Worm (Caenorhabditis elegans) whole organism, mixed stage, embryonic: ENCODE data around the gene tag-275.

Experiments
- ces-1 ChIP-seq: fragments of 150-350 bp; optimal IDR thresholded peaks from 2 replicates; lab custom pipeline; 2014; ENCODE audit warnings: missing biosample characterization, missing genetic modification reagents, missing genetic modification characterization
- elt-3 ChIP-seq: fragments of 150-350 bp; optimal IDR thresholded peaks from 2 replicates; lab custom pipeline; 2014; ENCODE audit warnings: missing biosample characterization, missing genetic modification characterization
- lin-13 ChIP-seq: fragments of 150-350 bp; optimal IDR thresholded peaks from 2 replicates; lab custom pipeline; 2014; ENCODE audit warnings: missing biosample characterization, missing genetic modification characterization
- lin-32 ChIP-seq: fragments of 200-800 bp; sonication (Bioruptor generic); optimal IDR thresholded peaks from 2 replicates; lab custom pipeline; 2018; ENCODE audit warnings: mild to moderate bottlenecking, missing genetic modification characterization, missing compliant biosample characterization
- lsy-2 ChIP-seq: fragments of 150-350 bp; optimal IDR thresholded peaks from 2 replicates; lab custom pipeline; 2014; ENCODE audit warnings: missing biosample characterization, missing genetic modification characterization
- mab-5 ChIP-seq: fragments of 150-350 bp; optimal IDR thresholded peaks from 2 replicates; lab custom pipeline; 2014; ENCODE audit warnings: missing biosample characterization, missing genetic modification characterization
- nhr-237 ChIP-seq: fragments of 150-350 bp; optimal IDR thresholded peaks from 2 replicates; lab custom pipeline; 2014; ENCODE audit warnings: missing biosample characterization, missing genetic modification characterization
- nhr-28 ChIP-seq: fragments of 150-350 bp; optimal IDR thresholded peaks from 2 replicates; lab custom pipeline; 2014; ENCODE audit warnings: missing biosample characterization, missing genetic modification characterization
- nhr-76 ChIP-seq: sonication (generic microtip); optimal IDR thresholded peaks from 2 replicates; lab custom pipeline; 2017; ENCODE audit warnings: missing biosample characterization, missing genetic modification characterization
- pha-4 ChIP-seq: fragments of 150-350 bp; optimal IDR thresholded peaks from 2 replicates; lab custom pipeline; 2018; ENCODE audit warnings: missing biosample characterization, missing genetic modification reagents, missing genetic modification characterization
- snpc-4 ChIP-seq: fragments of 150-350 bp; optimal IDR thresholded peaks from 2 replicates; lab custom pipeline; 2014; ENCODE audit warnings: missing biosample characterization, missing genetic modification characterization
- sptf-1 ChIP-seq: sonication (generic microtip); optimal IDR thresholded peaks from 2 replicates; lab custom pipeline; 2017; ENCODE audit warnings: mild to moderate bottlenecking, missing genetic modification characterization, moderate library complexity, missing compliant biosample characterization
- unc-39 ChIP-seq: fragments of 150-350 bp; optimal IDR thresholded peaks from 2 replicates; lab custom pipeline; 2014; ENCODE audit warnings: missing biosample characterization, missing genetic modification characterization
- unc-62 ChIP-seq: fragments of 150-350 bp; optimal IDR thresholded peaks from 2 replicates; lab custom pipeline; 2014; ENCODE audit warnings: missing biosample characterization, missing genetic modification reagents, missing genetic modification characterization

DNA sequence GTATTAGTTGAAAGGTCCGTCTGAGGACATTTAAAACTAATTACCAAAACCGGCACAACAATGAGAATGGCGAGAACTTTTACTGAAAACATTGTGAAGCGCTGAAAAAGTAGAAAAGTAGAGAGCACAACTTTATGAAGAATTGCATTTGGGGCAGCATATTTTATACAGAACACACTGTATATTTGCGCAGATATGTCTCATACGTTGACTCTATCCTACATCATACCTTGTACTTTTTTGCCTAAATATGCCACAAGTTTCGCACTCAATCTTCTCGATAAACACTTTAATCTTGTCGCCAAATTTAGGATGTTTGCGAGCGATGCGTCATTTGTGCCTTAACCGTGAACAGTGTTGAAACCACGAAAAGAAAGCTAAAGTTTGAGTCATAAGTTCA lies 47.1 kb downstream of the tag-275 start, which contains the start of gene C15H9.11:
- TF ChIP-seq nhr-237 (tag; lab: Kevin White, UChicago) (no peak), pha-4 (tag; lab: Kevin White, UChicago) (no peak), lin-13 (tag; lab: Kevin White, UChicago) (no peak), lin-32 (GFP tag; lab: Kevin White, UChicago) (no peak), mab-5 (tag; lab: Kevin White, UChicago) (no peak), unc-39 (tag; lab: Kevin White, UChicago) (no peak), lsy-2 (tag; lab: Kevin White, UChicago) (no peak), snpc-4 (no peak), elt-3 (tag; lab: Kevin White, UChicago) (no peak), sptf-1 (tag; lab: Kevin White, UChicago) (no peak), unc-62 (GFP tag; lab: Kevin White, UChicago) (no peak), ces-1 (no peak), nhr-28 (tag; lab: Kevin White, UChicago) (no peak), nhr-76 (tag; lab: Kevin White, UChicago) (no peak)
